Worm (Caenorhabditis elegans) whole organism, L4/young adult: ENCODE measurements around the gene toca-2.

Experiments
- W03F9.2 ChIP-seq: fragments of 150-350 bp; optimal IDR thresholded peaks from 2 replicates; lab custom pipeline; 2014; ENCODE audit warnings: missing biosample characterization, missing genetic modification characterization
- him-1 ChIP-seq: sonication (generic microtip); optimal IDR thresholded peaks from 2 replicates; lab custom pipeline; 2016; ENCODE audit warnings: missing genotype, missing genetic modification reagents, missing genetic modification characterization, missing compliant biosample characterization

- TF ChIP-seq W03F9.2 (tag; lab: Kevin White, UChicago) (no peak), him-1 (tag; lab: Kevin White, UChicago) (no peak)
Measured at ce11 chrIII:13766704-13767323, 11.1 kb downstream of the toca-2 start.
